Worm (Caenorhabditis elegans) whole organism, L4 larva: Measurements from ENCODE around the gene hsp-12.6.

Source experiments
- F49E8.2 ChIP-seq: sonication (generic microtip); optimal IDR thresholded peaks from 2 replicates; lab custom pipeline; 2016; ENCODE audit warnings: missing compliant biosample characterization, mild to moderate bottlenecking, missing genetic modification characterization, borderline replicate concordance
- attf-4 ChIP-seq: sonication (generic microtip); optimal IDR thresholded peaks from 3 replicates; lab custom pipeline; 2017; ENCODE audit warnings: missing biosample characterization, missing genetic modification characterization
- ceh-32 ChIP-seq: sonication (generic microtip); optimal IDR thresholded peaks from 2 replicates; lab custom pipeline; 2016; ENCODE audit warnings: mild to moderate bottlenecking, missing genetic modification characterization, missing compliant biosample characterization; ENCODE audit not compliant: poor library complexity
- ceh-82 ChIP-seq: sonication (generic microtip); optimal IDR thresholded peaks from 2 replicates; lab custom pipeline; 2017; ENCODE audit warnings: missing biosample characterization, missing genetic modification characterization
- hmg-1.1 ChIP-seq: fragments of 200-800 bp; sonication (Bioruptor generic); IDR thresholded peaks from 2 replicates; pipeline ENCODE4 v1.3.6; 2022; ENCODE audit warnings: missing genetic modification reagents, missing genetic modification characterization, missing compliant biosample characterization
- lin-1 ChIP-seq: fragments of 200-800 bp; sonication (Bioruptor generic); IDR thresholded peaks from 2 replicates; pipeline ENCODE4 v1.3.6; 2022; ENCODE audit warnings: missing genetic modification reagents, missing genetic modification characterization, missing compliant biosample characterization
- lin-15B ChIP-seq: fragments of 150-350 bp; sonication (generic microtip); optimal IDR thresholded peaks from 3 replicates; lab custom pipeline; 2014; ENCODE audit warnings: missing biosample characterization, missing genetic modification characterization
- lin-29 ChIP-seq: fragments of 200-800 bp; sonication (Bioruptor generic); IDR thresholded peaks from 2 replicates; pipeline ENCODE4 v1.3.6; 2022; ENCODE audit warnings: missing genetic modification reagents, missing genetic modification characterization, missing compliant biosample characterization
- lin-39 ChIP-seq: fragments of 150-350 bp; optimal IDR thresholded peaks from 2 replicates; lab custom pipeline; 2014; ENCODE audit warnings: missing biosample characterization, missing genetic modification reagents, missing genetic modification characterization
- nhr-11 ChIP-seq: fragments of 150-350 bp; optimal IDR thresholded peaks from 2 replicates; lab custom pipeline; 2014; ENCODE audit warnings: missing biosample characterization, missing genetic modification characterization
- nhr-237 ChIP-seq: sonication (generic microtip); optimal IDR thresholded peaks from 2 replicates; lab custom pipeline; 2017; ENCODE audit warnings: missing biosample characterization, missing genetic modification characterization
- pqm-1 ChIP-seq: sonication (generic microtip); optimal IDR thresholded peaks from 2 replicates; lab custom pipeline; 2017; ENCODE audit warnings: missing biosample characterization, missing genetic modification characterization
- unc-130 ChIP-seq: sonication (generic microtip); optimal IDR thresholded peaks from 2 replicates; lab custom pipeline; 2016; ENCODE audit warnings: missing genetic modification reagents, missing genetic modification characterization, missing compliant biosample characterization

- TF ChIP-seq nhr-237 (tag; lab: Kevin White, UChicago) (no peak), ceh-32 (tag; lab: Kevin White, UChicago) (no peak), lin-39 (no peak), hmg-1.1 (GFP tag; lab: Robert Waterston, UW) (no peak), attf-4 (tag; lab: Kevin White, UChicago) (no peak), nhr-11 (tag; lab: Kevin White, UChicago) (no peak), lin-15B (tag; lab: Kevin White, UChicago) (no peak), F49E8.2 (tag; lab: Kevin White, UChicago) (no peak), ceh-82 (tag; lab: Kevin White, UChicago) (no peak), unc-130 (GFP tag; lab: Kevin White, UChicago) (no peak), pqm-1 (no peak), lin-29 (GFP tag; lab: Robert Waterston, UW) (no peak), lin-1 (no peak)
Measured at ce11 chrIV:9480936-9481335, 33.9 kb upstream of the hsp-12.6 start, which contains the start of gene cng-3.
